Fruit fly (Drosophila melanogaster): Measurements from ENCODE around the gene mRpL9.

DNA sequence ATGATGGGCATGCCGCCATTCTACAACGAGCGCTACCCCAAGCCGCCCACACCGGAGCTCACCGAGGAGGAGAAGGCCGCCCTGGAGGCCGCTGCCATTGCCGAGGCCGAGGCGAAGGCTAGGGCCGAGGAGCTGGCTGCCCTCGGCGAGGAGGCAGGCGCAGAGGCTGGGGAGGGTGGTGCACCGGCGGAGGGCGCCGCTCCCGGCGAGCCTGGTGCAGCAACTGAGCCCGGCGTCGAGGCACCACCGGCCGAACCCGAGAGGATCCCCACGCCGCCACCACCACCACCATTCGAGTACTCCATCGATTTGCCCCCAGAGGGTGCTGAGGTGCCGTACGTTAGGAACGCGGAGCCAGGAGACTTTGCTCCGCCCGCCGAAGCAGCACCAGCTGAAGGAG is 25.3 kb upstream of the mRpL9 start:
- TF ChIP-seq CG12605 (GFP tag; IDR thresholded peaks at IDR 0.05) (no peak), CG14655 (GFP tag; optimal IDR thresholded peaks at IDR 0.05) (no peak), Ets98B (GFP tag; IDR thresholded peaks at IDR 0.05) (no peak), CG9948 (tag; optimal IDR thresholded peaks at IDR 0.05) (no peak), CG10348 (GFP tag; IDR thresholded peaks at IDR 0.05) (no peak), CG17806 (tag; optimal IDR thresholded peaks at IDR 0.05) (no peak), CG34367 (tag; optimal IDR thresholded peaks at IDR 0.05) (no peak), D1 (tag; optimal IDR thresholded peaks at IDR 0.05) (no peak), CG13204 (GFP tag; optimal IDR thresholded peaks at IDR 0.05) (no peak), EcR (GFP tag; optimal IDR thresholded peaks at IDR 0.05) (no peak), CG32121 (GFP tag; IDR thresholded peaks at IDR 0.05) (no peak)

Data from whole organism, pupa.